Fruit fly (Drosophila melanogaster): ENCODE measurements around the gene CG11755.

Gene CG11755

dm6 chr3R:8650741-8651140 is 26.0 kb upstream of the CG11755 start, which contains the start of the genes Mkk4 and SLIRP2 (continued):
- peak in 1 of 3 experiments; percentile 95 for TF ChIP-seq Stat92E (GFP tag; optimal IDR thresholded peaks at IDR 0.05)
- TF ChIP-seq CG11723 (GFP tag; optimal IDR thresholded peaks at IDR 0.05): peak; percentile 98
- TF ChIP-seq sob (GFP tag; IDR thresholded peaks at IDR 0.05): peak; percentile 99
- TF ChIP-seq aop (GFP tag; IDR thresholded peaks at IDR 0.05): peak; percentile 90
- peak; percentile 99 for TF ChIP-seq Abd-B (GFP tag; optimal IDR thresholded peaks at IDR 0.05)
- peak; percentile 98 for TF ChIP-seq CG12236 (GFP tag; optimal IDR thresholded peaks at IDR 0.05)
- peak; percentile 99 for TF ChIP-seq CG13775 (GFP tag; optimal IDR thresholded peaks at IDR 0.05)
- TF ChIP-seq sim (GFP tag; IDR thresholded peaks at IDR 0.05): peak; percentile 98
- peak; percentile 98 for TF ChIP-seq eyg (GFP tag; optimal IDR thresholded peaks at IDR 0.05)
- peak; percentile 99 for TF ChIP-seq CG1647 (GFP tag; optimal IDR thresholded peaks at IDR 0.05)
- TF ChIP-seq CG5180 (GFP tag; optimal IDR thresholded peaks at IDR 0.05): peak; percentile 90
- TF ChIP-seq CG13123 (GFP tag; optimal IDR thresholded peaks at IDR 0.05): peak; percentile 98
- peak; percentile 99 for TF ChIP-seq sens-2 (GFP tag; IDR thresholded peaks at IDR 0.05)
- peak; percentile 72; the same call in 2 of the 3 replicates for TF ChIP-seq Doc3 (GFP tag; IDR thresholded peaks at IDR 0.05; ENCODE audit: partially characterized antibody)
- peak; percentile 93 for TF ChIP-seq CG8359 (GFP tag; optimal IDR thresholded peaks at IDR 0.05; ENCODE audit: borderline replicate concordance)
- TF ChIP-seq CG11398 (GFP tag; optimal IDR thresholded peaks at IDR 0.05): peak; percentile 98
- peak; percentile 95 for TF ChIP-seq Neu2 (GFP tag; optimal IDR thresholded peaks at IDR 0.05; ENCODE audit: borderline replicate concordance)
- peak; percentile 97 for TF ChIP-seq cas (GFP tag; IDR thresholded peaks at IDR 0.05)
- TF ChIP-seq CG14014 (GFP tag; IDR thresholded peaks at IDR 0.05): peak; percentile 99
- peak; percentile 99 for TF ChIP-seq dpn (GFP tag; optimal IDR thresholded peaks at IDR 0.05)
- peak; percentile 95 for TF ChIP-seq scrt (GFP tag; optimal IDR thresholded peaks at IDR 0.05)
- TF ChIP-seq prd (optimal IDR thresholded peaks at IDR 0.05): no peak
- peak; percentile 99 for TF ChIP-seq prd (GFP tag; IDR thresholded peaks at IDR 0.05)
- TF ChIP-seq Fer1 (GFP tag; optimal IDR thresholded peaks at IDR 0.05): peak; percentile 98
- TF ChIP-seq fru (optimal IDR thresholded peaks at IDR 0.05): no peak
- peak; percentile 95 for TF ChIP-seq cwo (GFP tag; optimal IDR thresholded peaks at IDR 0.05)
- peak; percentile 99 for TF ChIP-seq CG17829 (tag; optimal IDR thresholded peaks at IDR 0.05)
- peak; percentile 99 for TF ChIP-seq otp (GFP tag; IDR thresholded peaks at IDR 0.05)
- peak; percentile 99 for TF ChIP-seq jumu (GFP tag; optimal IDR thresholded peaks at IDR 0.05)
- peak; percentile 99 for TF ChIP-seq CG10959 (GFP tag; IDR thresholded peaks at IDR 0.05)
- peak; percentile 98 for TF ChIP-seq tap (tag; optimal IDR thresholded peaks at IDR 0.05)
- peak; percentile 99 for TF ChIP-seq CG33213 (GFP tag; optimal IDR thresholded peaks at IDR 0.05)
- peak; percentile 99 for TF ChIP-seq Dip3 (GFP tag; optimal IDR thresholded peaks at IDR 0.05)
- peak; percentile 98 for TF ChIP-seq B-H2 (GFP tag; optimal IDR thresholded peaks at IDR 0.05)
- TF ChIP-seq Fer2 (tag; optimal IDR thresholded peaks at IDR 0.05): peak; percentile 98
- TF ChIP-seq gsb-n (tag; optimal IDR thresholded peaks at IDR 0.05): peak; percentile 98
- TF ChIP-seq gro (GFP tag; optimal IDR thresholded peaks at IDR 0.05): peak; percentile 99
- TF ChIP-seq CG15011 (GFP tag; optimal IDR thresholded peaks at IDR 0.05): peak; percentile 98
- TF ChIP-seq rib (GFP tag; IDR thresholded peaks at IDR 0.05): peak; percentile 99
- peak; percentile 99 for TF ChIP-seq CG8944 (GFP tag; optimal IDR thresholded peaks at IDR 0.05)
- peak; percentile 99 for TF ChIP-seq dmrt11E (tag; optimal IDR thresholded peaks at IDR 0.05)
- TF ChIP-seq CG6765 (GFP tag; optimal IDR thresholded peaks at IDR 0.05): peak; percentile 97
- peak; percentile 96 for TF ChIP-seq CG6683 (GFP tag; optimal IDR thresholded peaks at IDR 0.05)
- TF ChIP-seq Max (GFP tag; optimal IDR thresholded peaks at IDR 0.05): peak; percentile 99
- TF ChIP-seq ATbp (GFP tag; optimal IDR thresholded peaks at IDR 0.05): peak; percentile 97
- peak; percentile 98 for TF ChIP-seq CG10979 (tag; optimal IDR thresholded peaks at IDR 0.05)
- peak; percentile 97 for TF ChIP-seq Sox100B (GFP tag; optimal IDR thresholded peaks at IDR 0.05)
- peak; percentile 66; the same call in 2 of the 3 replicates for TF ChIP-seq zen2 (GFP tag; IDR thresholded peaks at IDR 0.05; ENCODE audit: partially characterized antibody)
- TF ChIP-seq E2f1 (GFP tag; IDR thresholded peaks at IDR 0.05): peak; percentile 99
- TF ChIP-seq peb (GFP tag; IDR thresholded peaks at IDR 0.05): peak; percentile 98
- TF ChIP-seq mam (GFP tag; optimal IDR thresholded peaks at IDR 0.05): peak; percentile 99

Measured in whole organism, embryonic.